Worm (Caenorhabditis elegans) whole organism, L2 larva: ENCODE results near the gene str-248.

Source experiments
- ama-1 ChIP-seq: fragments of 150-350 bp; optimal IDR thresholded peaks from 2 replicates; lab custom pipeline; 2018; ENCODE audit warnings: inconsistent platforms
- blmp-1 ChIP-seq: sonication (generic microtip); optimal IDR thresholded peaks from 2 replicates; lab custom pipeline; 2017; ENCODE audit warnings: missing genetic modification characterization, mild to moderate bottlenecking, missing compliant biosample characterization, antibody characterized with exemption, moderate library complexity; ENCODE audit not compliant: insufficient read depth
- elt-3 ChIP-seq: sonication (generic microtip); optimal IDR thresholded peaks from 2 replicates; lab custom pipeline; 2017; ENCODE audit warnings: missing biosample characterization, missing genetic modification characterization
- fos-1 ChIP-seq: fragments of 150-350 bp; optimal IDR thresholded peaks from 2 replicates; lab custom pipeline; 2014; ENCODE audit warnings: missing biosample characterization, missing genetic modification characterization
- lsy-2 ChIP-seq, 2 experiments: fragments of 150-350 bp in 1 of 2; sonication (generic microtip) in 1 of 2; optimal IDR thresholded peaks; 2 replicates each; lab custom pipeline; 2014 to 2017; ENCODE audit warnings: missing biosample characterization in 2 of 2, missing genetic modification characterization in 2 of 2
- mbf-1 ChIP-seq: sonication (generic microtip); optimal IDR thresholded peaks from 2 replicates; lab custom pipeline; 2017; ENCODE audit warnings: missing biosample characterization, missing genetic modification characterization
- nhr-11 ChIP-seq: fragments of 150-350 bp; optimal IDR thresholded peaks from 2 replicates; lab custom pipeline; 2014; ENCODE audit warnings: missing biosample characterization, missing genetic modification characterization
- nhr-12 ChIP-seq: fragments of 150-350 bp; optimal IDR thresholded peaks from 2 replicates; lab custom pipeline; 2014; ENCODE audit warnings: missing biosample characterization, missing genetic modification characterization
- skn-1 ChIP-seq: sonication (generic microtip); optimal IDR thresholded peaks from 2 replicates; lab custom pipeline; 2017; ENCODE audit warnings: missing biosample characterization, missing genetic modification characterization
- sma-9 ChIP-seq, 2 experiments: fragments of 150-350 bp in 1 of 2; sonication (generic microtip) in 1 of 2; optimal IDR thresholded peaks; 2 replicates each; lab custom pipeline; 2014 to 2016; ENCODE audit warnings: missing genetic modification characterization in 2 of 2, mild to moderate bottlenecking in 1 of 2, missing biosample characterization in 1 of 2, missing compliant biosample characterization in 1 of 2, missing genetic modification reagents in 1 of 2, moderate library complexity in 1 of 2
- snpc-4 ChIP-seq: fragments of 150-350 bp; optimal IDR thresholded peaks from 2 replicates; lab custom pipeline; 2014; ENCODE audit warnings: missing biosample characterization, missing genetic modification characterization
- unc-39 ChIP-seq: fragments of 150-350 bp; optimal IDR thresholded peaks from 2 replicates; lab custom pipeline; 2014; ENCODE audit warnings: missing biosample characterization, missing genetic modification characterization
- unc-62 ChIP-seq: fragments of 150-350 bp; optimal IDR thresholded peaks from 2 replicates; lab custom pipeline; 2014; ENCODE audit warnings: missing biosample characterization, missing genetic modification reagents, missing genetic modification characterization
- ztf-11 ChIP-seq: sonication (generic microtip); optimal IDR thresholded peaks from 2 replicates; lab custom pipeline; 2017; ENCODE audit warnings: missing biosample characterization, missing genetic modification characterization

DNA sequence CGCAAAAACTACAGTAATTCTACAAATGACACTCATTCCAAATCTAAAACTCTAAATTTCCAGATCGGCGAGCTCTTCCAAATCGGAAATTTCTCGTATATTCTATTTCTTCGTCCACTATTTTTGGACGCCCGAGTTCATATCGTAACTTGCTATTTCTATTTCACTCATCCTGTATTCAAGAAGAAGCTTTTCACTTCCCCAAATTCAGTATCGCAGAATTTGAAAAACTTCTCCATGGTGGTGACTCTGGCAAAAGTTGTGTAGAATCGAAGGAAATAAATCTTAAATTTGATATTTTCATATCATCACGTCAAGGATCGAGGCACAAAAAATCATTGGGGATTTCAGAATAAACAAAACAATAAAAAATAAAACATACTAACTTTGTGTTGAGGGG is 22.7 kb upstream of the str-248 start:
- TF ChIP-seq elt-3 (tag; lab: Kevin White, UChicago) = no peak
- TF ChIP-seq unc-39 (tag; lab: Kevin White, UChicago) = no peak
- no peak for TF ChIP-seq nhr-11
- no peak for TF ChIP-seq snpc-4 (tag; lab: Kevin White, UChicago)
- TF ChIP-seq skn-1 (tag; lab: Kevin White, UChicago) = no peak
- no peak for TF ChIP-seq sma-9 (GFP tag; optimal IDR thresholded peaks at IDR 0.05; lab: Kevin White, UChicago)
- TF ChIP-seq sma-9 (tag; optimal IDR thresholded peaks at IDR 0.05; lab: Kevin White, UChicago) = no peak
- no peak for TF ChIP-seq mbf-1 (tag; lab: Kevin White, UChicago)
- no peak for TF ChIP-seq blmp-1
- no peak for TF ChIP-seq ztf-11 (tag; lab: Kevin White, UChicago)
- TF ChIP-seq ama-1 (lab: Kevin White, UChicago) = no peak
- TF ChIP-seq unc-62 (GFP tag; lab: Kevin White, UChicago) = no peak
- no peak for TF ChIP-seq fos-1 (tag; lab: Kevin White, UChicago)
- TF ChIP-seq lsy-2 (tag; optimal IDR thresholded peaks at IDR 0.05; lab: Kevin White, UChicago) = no peak
- no peak for TF ChIP-seq nhr-12 (tag; lab: Kevin White, UChicago)
